Fruit fly (Drosophila melanogaster): ENCODE measurements around the gene CG10863.
A peak's percentile ranks its signal among the peaks of the same experiment; 100 is the strongest.

CG10863 gene

dm6 chr3L:3908838-3909810 is 33.1 kb downstream of the CG10863 start:
- no peak for TF ChIP-seq sv (GFP tag; optimal IDR thresholded peaks at IDR 0.05)
- TF ChIP-seq dmrt93B (GFP tag; optimal IDR thresholded peaks at IDR 0.05) = no peak
- no peak for TF ChIP-seq N (GFP tag; optimal IDR thresholded peaks at IDR 0.05)
- no peak for TF ChIP-seq Rel (GFP tag; optimal IDR thresholded peaks at IDR 0.05)
- no peak for TF ChIP-seq Rel (tag; optimal IDR thresholded peaks at IDR 0.05)
- TF ChIP-seq sage (GFP tag; optimal IDR thresholded peaks at IDR 0.05) = peak; percentile 73
- no peak for TF ChIP-seq Myc (optimal IDR thresholded peaks at IDR 0.05)
- TF ChIP-seq Hr83 (GFP tag; optimal IDR thresholded peaks at IDR 0.05; ENCODE audit: poor library complexity, severe bottlenecking) = peak; percentile 7

- TF ChIP-seq OdsH (GFP tag; optimal IDR thresholded peaks at IDR 0.05) (no peak), Rel (GFP tag; optimal IDR thresholded peaks at IDR 0.05) (no peak), Rel (tag; optimal IDR thresholded peaks at IDR 0.05) (peak; percentile 40), Hnf4 (GFP tag; optimal IDR thresholded peaks at IDR 0.05) (peak; percentile 76)
These were observed 37.2 kb downstream of the CG10863 start, which contains the start of gene ida for dm6 chr3L:3905111-3905510. TSS of gene ida (plus strand) at chr3L:3905344.

dm6 chr3L:3903301-3903700 is 39.0 kb downstream of the CG10863 start, which contains the start of gene Sc2:
TSS of gene Sc2 (plus strand) at chr3L:3903492.
- TF ChIP-seq pan (optimal IDR thresholded peaks at IDR 0.05) (no peak), Rel (GFP tag; optimal IDR thresholded peaks at IDR 0.05) (no peak), Rel (tag; optimal IDR thresholded peaks at IDR 0.05) (peak; percentile 96), usp (GFP tag; optimal IDR thresholded peaks at IDR 0.05) (no peak), OdsH (GFP tag; optimal IDR thresholded peaks at IDR 0.05) (no peak), GATAd (GFP tag; optimal IDR thresholded peaks at IDR 0.05) (no peak), Vsx2 (GFP tag; optimal IDR thresholded peaks at IDR 0.05; ENCODE audit: partially characterized antibody) (no peak), N (GFP tag; optimal IDR thresholded peaks at IDR 0.05) (no peak), Sp1 (GFP tag; optimal IDR thresholded peaks at IDR 0.05) (no peak), psq (GFP tag; optimal IDR thresholded peaks at IDR 0.05) (no peak), lola (GFP tag; optimal IDR thresholded peaks at IDR 0.05) (no peak), dl (GFP tag; optimal IDR thresholded peaks at IDR 0.05; ENCODE audit: insufficient read depth in 1 of 2, partially characterized antibody in 2 of 2) (peak in 1 of 2 experiments; percentile 19), jim (GFP tag; optimal IDR thresholded peaks at IDR 0.05) (no peak), CG32264 (GFP tag; optimal IDR thresholded peaks at IDR 0.05) (no peak), ey (GFP tag; optimal IDR thresholded peaks at IDR 0.05) (no peak), CrebA (GFP tag; optimal IDR thresholded peaks at IDR 0.05; ENCODE audit: borderline replicate concordance) (no peak), CG9705 (GFP tag; optimal IDR thresholded peaks at IDR 0.05) (no peak), woc (GFP tag; optimal IDR thresholded peaks at IDR 0.05) (no peak), sage (GFP tag; optimal IDR thresholded peaks at IDR 0.05) (no peak), Dif (GFP tag; optimal IDR thresholded peaks at IDR 0.05; ENCODE audit: partially characterized antibody) (peak; percentile 73), rgr (GFP tag; optimal IDR thresholded peaks at IDR 0.05) (peak; percentile 70), Hnf4 (GFP tag; optimal IDR thresholded peaks at IDR 0.05) (peak; percentile 28), Dfd (GFP tag; optimal IDR thresholded peaks at IDR 0.05) (no peak), tai (GFP tag; optimal IDR thresholded peaks at IDR 0.05) (no peak), Hr83 (GFP tag; optimal IDR thresholded peaks at IDR 0.05; ENCODE audit: poor library complexity, severe bottlenecking) (peak; percentile 59), dsf (GFP tag; optimal IDR thresholded peaks at IDR 0.05; ENCODE audit: borderline replicate concordance) (no peak), brk (GFP tag; optimal IDR thresholded peaks at IDR 0.05) (no peak), h (GFP tag; optimal IDR thresholded peaks at IDR 0.05) (no peak), dmrt93B (GFP tag; optimal IDR thresholded peaks at IDR 0.05) (no peak), HLH106 (tag; optimal IDR thresholded peaks at IDR 0.05) (no peak), foxo (GFP tag; optimal IDR thresholded peaks at IDR 0.05) (no peak), Mio (GFP tag; optimal IDR thresholded peaks at IDR 0.05) (no peak)
